Fruit fly (Drosophila melanogaster): Measurements from ENCODE around the gene CG13689.

CG13689 gene

dm6 chr2L:606165-606564 lies 3.6 kb downstream of the CG13689 start (continued):
- TF ChIP-seq CG9727 (GFP tag; optimal IDR thresholded peaks at IDR 0.05) = peak; percentile 47
- TF ChIP-seq dimm (GFP tag; IDR thresholded peaks at IDR 0.05) = no peak
- no peak for TF ChIP-seq CG2116 (GFP tag; optimal IDR thresholded peaks at IDR 0.05)
- TF ChIP-seq crc (GFP tag; optimal IDR thresholded peaks at IDR 0.05) = no peak
- TF ChIP-seq Gug (GFP tag; IDR thresholded peaks at IDR 0.05) = no peak; the same call in 3 of the 4 replicates
- TF ChIP-seq Med (GFP tag) = no peak
- TF ChIP-seq vvl (GFP tag; IDR thresholded peaks at IDR 0.05) = peak; percentile 27; the same call in 1 of the 2 replicates
- TF ChIP-seq emc (GFP tag; optimal IDR thresholded peaks at IDR 0.05) = no peak
- TF ChIP-seq CG6175 (GFP tag; IDR thresholded peaks at IDR 0.05) = no peak
- TF ChIP-seq CG33557 (GFP tag; optimal IDR thresholded peaks at IDR 0.05) = peak; percentile 57
- no peak for TF ChIP-seq E2f1 (GFP tag; IDR thresholded peaks at IDR 0.05)
- TF ChIP-seq Dip3 (GFP tag; optimal IDR thresholded peaks at IDR 0.05) = no peak
- TF ChIP-seq sr (GFP tag; IDR thresholded peaks at IDR 0.05) = no peak
- peak; percentile 62; the same call in 1 of the 2 replicates for TF ChIP-seq dan (GFP tag; IDR thresholded peaks at IDR 0.05)
- no peak for TF ChIP-seq Dfd (GFP tag; optimal IDR thresholded peaks at IDR 0.05)
- TF ChIP-seq slbo (GFP tag; IDR thresholded peaks at IDR 0.05) = no peak
- TF ChIP-seq CG9817 (tag; optimal IDR thresholded peaks at IDR 0.05) = no peak
- TF ChIP-seq CG43689 (GFP tag; IDR thresholded peaks at IDR 0.05) = no peak
- peak; percentile 22 for TF ChIP-seq nmo (GFP tag; optimal IDR thresholded peaks at IDR 0.05)
- peak; percentile 16; the same call in 1 of the 2 replicates for TF ChIP-seq CG3847 (GFP tag; IDR thresholded peaks at IDR 0.05)
- TF ChIP-seq CG11093 (GFP tag; IDR thresholded peaks at IDR 0.05) = no peak
- no peak for TF ChIP-seq CoRest (tag; optimal IDR thresholded peaks at IDR 0.05)
- no peak for TF ChIP-seq CG4282 (GFP tag; optimal IDR thresholded peaks at IDR 0.05)
- TF ChIP-seq Hmx (GFP tag; optimal IDR thresholded peaks at IDR 0.05) = no peak
- TF ChIP-seq Ravus (GFP tag; IDR thresholded peaks at IDR 0.05) = no peak
- TF ChIP-seq psq (GFP tag; optimal IDR thresholded peaks at IDR 0.05) = no peak
- TF ChIP-seq CG1602 (GFP tag; optimal IDR thresholded peaks at IDR 0.05) = peak; percentile 29
- TF ChIP-seq CG3065 (GFP tag; optimal IDR thresholded peaks at IDR 0.05) = no peak
- TF ChIP-seq CG2712 (tag; optimal IDR thresholded peaks at IDR 0.05) = peak; percentile 72
- TF ChIP-seq inv (GFP tag; IDR thresholded peaks at IDR 0.05; ENCODE audit: partially characterized antibody) = no peak
- no peak for TF ChIP-seq Doc3 (GFP tag; IDR thresholded peaks at IDR 0.05; ENCODE audit: partially characterized antibody)
- TF ChIP-seq CG1603 (tag; optimal IDR thresholded peaks at IDR 0.05) = peak; percentile 59
- no peak for TF ChIP-seq grau (tag; optimal IDR thresholded peaks at IDR 0.05)
- TF ChIP-seq Aef1 (GFP tag; IDR thresholded peaks at IDR 0.05) = no peak
- TF ChIP-seq sob (GFP tag; IDR thresholded peaks at IDR 0.05) = no peak
- TF ChIP-seq hkb (optimal IDR thresholded peaks at IDR 0.05) = no peak
- TF ChIP-seq hkb (GFP tag; IDR thresholded peaks at IDR 0.05) = no peak; the same call in 1 of the 2 replicates
- TF ChIP-seq CG14860 (GFP tag; IDR thresholded peaks at IDR 0.05; ENCODE audit: partially characterized antibody) = no peak
- no peak for TF ChIP-seq dm (GFP tag; optimal IDR thresholded peaks at IDR 0.05)
- TF ChIP-seq CG2889 (GFP tag; IDR thresholded peaks at IDR 0.05) = no peak
- no peak for TF ChIP-seq MTF-1 (GFP tag; optimal IDR thresholded peaks at IDR 0.05; ENCODE audit: borderline replicate concordance)
- TF ChIP-seq HmgD (GFP tag; optimal IDR thresholded peaks at IDR 0.05) = no peak
- peak; percentile 38 for TF ChIP-seq lbe (GFP tag; optimal IDR thresholded peaks at IDR 0.05)
- TF ChIP-seq yki (optimal IDR thresholded peaks at IDR 0.05) = no peak
- no peak for TF ChIP-seq da (GFP tag; optimal IDR thresholded peaks at IDR 0.05)
- no peak for TF ChIP-seq pzg (GFP tag; optimal IDR thresholded peaks at IDR 0.05)
- no peak for TF ChIP-seq CG32532 (GFP tag; IDR thresholded peaks at IDR 0.05)
- no peak for TF ChIP-seq pb (GFP tag; optimal IDR thresholded peaks at IDR 0.05)
- no peak for TF ChIP-seq p53 (GFP tag; optimal IDR thresholded peaks at IDR 0.05)
- peak; percentile 92 for TF ChIP-seq Drgx (GFP tag; IDR thresholded peaks at IDR 0.05)
- no peak for TF ChIP-seq CG8089 (GFP tag; optimal IDR thresholded peaks at IDR 0.05)
- TF ChIP-seq Sox102F (GFP tag; optimal IDR thresholded peaks at IDR 0.05) = peak; percentile 48
- TF ChIP-seq CG6272 (GFP tag; IDR thresholded peaks at IDR 0.05) = no peak
- no peak for TF ChIP-seq ac (GFP tag; optimal IDR thresholded peaks at IDR 0.05)

Measured in whole organism, embryonic.